Worm (Caenorhabditis elegans): ENCODE measurements around the gene R09A8.2.

Gene R09A8.2

ce11 chrX:12671638-12672290, 52.5 kb downstream of the R09A8.2 start:
- TF ChIP-seq C34F6.9 (tag; optimal IDR thresholded peaks at IDR 0.05) (peak; percentile 4), mdl-1 (tag; optimal IDR thresholded peaks at IDR 0.05) (no peak), crh-2 (tag; optimal IDR thresholded peaks at IDR 0.05) (peak; percentile 35), lin-13 (GFP tag; optimal IDR thresholded peaks at IDR 0.05) (peak; percentile 6), zag-1 (tag; optimal IDR thresholded peaks at IDR 0.05) (no peak), lsy-2 (tag; optimal IDR thresholded peaks at IDR 0.05) (peak in 1 of 2 experiments; percentile 40), dmd-4 (tag; optimal IDR thresholded peaks at IDR 0.05) (no peak), nhr-23 (tag; optimal IDR thresholded peaks at IDR 0.05) (peak; percentile 89), nhr-10 (tag; optimal IDR thresholded peaks at IDR 0.05) (no peak), Y55F3AM.14 (GFP tag; optimal IDR thresholded peaks at IDR 0.05) (no peak), elt-1 (tag; optimal IDR thresholded peaks at IDR 0.05) (peak; percentile 99), sma-9 (GFP tag; optimal IDR thresholded peaks at IDR 0.05) (peak; percentile 39), sma-9 (tag; optimal IDR thresholded peaks at IDR 0.05) (no peak), nhr-77 (tag; optimal IDR thresholded peaks at IDR 0.05) (no peak), mab-5 (tag; optimal IDR thresholded peaks at IDR 0.05) (no peak), aly-2 (tag; optimal IDR thresholded peaks at IDR 0.05) (no peak), ama-1 (optimal IDR thresholded peaks at IDR 0.05) (no peak), ceh-82 (tag; optimal IDR thresholded peaks at IDR 0.05) (no peak), ceh-16 (tag; optimal IDR thresholded peaks at IDR 0.05) (peak; percentile 95), fos-1 (tag; optimal IDR thresholded peaks at IDR 0.05) (no peak), sma-3 (GFP tag; optimal IDR thresholded peaks at IDR 0.05) (no peak), nhr-237 (tag; optimal IDR thresholded peaks at IDR 0.05) (no peak), ztf-1 (GFP tag; conservative IDR thresholded peaks at IDR 0.05) (no peak), unc-55 (GFP tag; optimal IDR thresholded peaks at IDR 0.05) (no peak), nhr-6 (tag; optimal IDR thresholded peaks at IDR 0.05) (no peak), gmeb-1 (tag; optimal IDR thresholded peaks at IDR 0.05) (no peak), blmp-1 (tag; optimal IDR thresholded peaks at IDR 0.05; ENCODE audit: insufficient read depth) (no peak), ztf-11 (tag; optimal IDR thresholded peaks at IDR 0.05) (no peak), nhr-129 (tag; optimal IDR thresholded peaks at IDR 0.05) (peak; percentile 46), skn-1 (tag; optimal IDR thresholded peaks at IDR 0.05) (no peak), nhr-12 (tag; optimal IDR thresholded peaks at IDR 0.05) (no peak), lin-39 (tag; optimal IDR thresholded peaks at IDR 0.05) (no peak), nhr-11 (tag; optimal IDR thresholded peaks at IDR 0.05) (no peak), F13H6.1 (tag; optimal IDR thresholded peaks at IDR 0.05) (peak; percentile 55), nhr-21 (tag; optimal IDR thresholded peaks at IDR 0.05) (no peak), alr-1 (tag; optimal IDR thresholded peaks at IDR 0.05) (no peak), snpc-4 (tag; optimal IDR thresholded peaks at IDR 0.05) (no peak), ztf-4 (tag; optimal IDR thresholded peaks at IDR 0.05) (peak; percentile 21), peb-1 (tag; optimal IDR thresholded peaks at IDR 0.05) (no peak), R02D3.7 (tag; optimal IDR thresholded peaks at IDR 0.05) (no peak), unc-39 (tag; optimal IDR thresholded peaks at IDR 0.05) (no peak), unc-62 (GFP tag; optimal IDR thresholded peaks at IDR 0.05) (no peak), elt-3 (tag; optimal IDR thresholded peaks at IDR 0.05) (no peak), sem-4 (tag; optimal IDR thresholded peaks at IDR 0.05) (no peak), nhr-25 (tag; optimal IDR thresholded peaks at IDR 0.05) (peak; percentile 62), mbf-1 (tag; optimal IDR thresholded peaks at IDR 0.05) (no peak), ZK546.5 (tag; optimal IDR thresholded peaks at IDR 0.05) (no peak), egl-27 (tag; optimal IDR thresholded peaks at IDR 0.05) (no peak), lin-11 (tag; optimal IDR thresholded peaks at IDR 0.05) (no peak)

Data from whole organism, L2 larva.